Worm (Caenorhabditis elegans): ENCODE data around the gene mcp-1.

DNA sequence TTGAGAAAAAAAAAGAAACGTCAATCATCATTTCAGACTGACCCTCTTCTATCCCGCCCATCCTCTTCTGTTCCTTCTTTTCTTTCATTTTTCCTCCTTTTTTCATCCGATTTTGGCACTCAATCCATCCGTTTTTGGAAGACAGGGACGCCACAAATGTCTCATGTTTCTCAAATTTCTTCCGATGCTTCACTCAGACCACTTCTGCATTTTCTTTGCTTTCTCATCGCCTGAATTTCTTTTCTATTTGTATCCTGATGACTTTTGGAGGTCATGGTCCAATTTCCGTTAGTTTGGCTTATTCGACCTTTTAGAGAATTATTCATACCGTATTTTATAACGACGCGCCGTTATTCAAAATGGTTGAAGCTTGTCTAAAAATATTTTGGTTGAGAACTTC lies 11.0 kb downstream of the mcp-1 start:
- TF ChIP-seq cey-2 (tag; optimal IDR thresholded peaks at IDR 0.05; ENCODE audit: borderline replicate concordance, insufficient read depth) (no peak), mdt-29 (GFP tag; IDR thresholded peaks at IDR 0.05) (no peak), ceh-20 (GFP tag; IDR thresholded peaks at IDR 0.05) (no peak), ama-1 (optimal IDR thresholded peaks at IDR 0.05) (no peak), dpl-1 (GFP tag; optimal IDR thresholded peaks at IDR 0.05) (no peak), R02D3.7 (tag; optimal IDR thresholded peaks at IDR 0.05) (no peak), snpc-4 (tag; optimal IDR thresholded peaks at IDR 0.05) (no peak), nhr-102 (tag; optimal IDR thresholded peaks at IDR 0.05) (no peak), zag-1 (tag; optimal IDR thresholded peaks at IDR 0.05) (no peak)

Data from whole organism, L4 larva.